Fruit fly (Drosophila melanogaster) whole organism, embryonic: ENCODE results near the gene vkg.

ENCODE experiments used
- CG10565 ChIP-seq: fragments of 200-800 bp; sonication (Bioruptor generic); optimal IDR thresholded peaks from 3 replicates; lab custom pipeline; 2016; ENCODE audit warnings: missing biosample characterization, mild to moderate bottlenecking, missing genetic modification characterization
- CG11093 ChIP-seq: fragments of 200-800 bp; sonication (Bioruptor generic); IDR thresholded peaks from 3 replicates; pipeline ENCODE4 v1.3.6; 2022; ENCODE audit warnings: missing biosample characterization, missing genetic modification characterization
- CG12744 ChIP-seq: fragments of 200-800 bp; sonication (Bioruptor generic); optimal IDR thresholded peaks from 2 replicates; lab custom pipeline; 2016; ENCODE audit warnings: missing biosample characterization, missing genetic modification characterization
- CG12769 ChIP-seq: fragments of 200-800 bp; sonication (Bioruptor generic); optimal IDR thresholded peaks from 2 replicates; lab custom pipeline; 2019; ENCODE audit warnings: missing biosample characterization, mild to moderate bottlenecking, missing genetic modification characterization, moderate library complexity
- CG13287 ChIP-seq: fragments of 200-800 bp; sonication (Bioruptor generic); IDR thresholded peaks from 2 replicates; pipeline ENCODE4 v1.3.6; 2022; ENCODE audit warnings: missing biosample characterization, missing genetic modification characterization; ENCODE audit not compliant: partially characterized antibody
- CG14860 ChIP-seq: fragments of 200-800 bp; sonication (Bioruptor generic); IDR thresholded peaks from 3 replicates; pipeline ENCODE4 v1.3.6; 2022; ENCODE audit warnings: missing biosample characterization, missing genetic modification characterization; ENCODE audit not compliant: partially characterized antibody
- CG16863 ChIP-seq: fragments of 200-800 bp; sonication (Bioruptor generic); optimal IDR thresholded peaks from 3 replicates; lab custom pipeline; 2016; ENCODE audit warnings: missing biosample characterization, missing genetic modification characterization
- CG2120 ChIP-seq: fragments of 200-800 bp; sonication (Bioruptor generic); optimal IDR thresholded peaks from 3 replicates; lab custom pipeline; 2016; ENCODE audit warnings: missing biosample characterization, missing genetic modification characterization
- CG2202 ChIP-seq: fragments of 200-800 bp; sonication (Bioruptor generic); optimal IDR thresholded peaks from 2 replicates; lab custom pipeline; 2018; ENCODE audit warnings: missing biosample characterization, mild to moderate bottlenecking, missing genetic modification characterization
- CG3281 ChIP-seq: fragments of 200-800 bp; sonication (Bioruptor generic); optimal IDR thresholded peaks from 3 replicates; lab custom pipeline; 2017; ENCODE audit warnings: missing biosample characterization, mild to moderate bottlenecking, missing genetic modification characterization
- CG4328 ChIP-seq: fragments of 200-800 bp; sonication (Bioruptor generic); optimal IDR thresholded peaks from 3 replicates; lab custom pipeline; 2017; ENCODE audit warnings: missing biosample characterization, missing genetic modification reagents, missing genetic modification characterization
- CG4404 ChIP-seq: fragments of 200-800 bp; sonication (Bioruptor generic); IDR thresholded peaks from 2 replicates; pipeline ENCODE4 v1.3.6; 2022; ENCODE audit warnings: missing biosample characterization, missing genetic modification characterization
- CG6765 ChIP-seq: fragments of 200-800 bp; sonication (Bioruptor generic); optimal IDR thresholded peaks from 3 replicates; lab custom pipeline; 2017; ENCODE audit warnings: missing biosample characterization, mild to moderate bottlenecking, missing genetic modification characterization
- CG7372 ChIP-seq: fragments of 200-800 bp; sonication (Bioruptor generic); IDR thresholded peaks from 2 replicates; pipeline ENCODE4 v1.3.6; 2022; ENCODE audit warnings: missing biosample characterization, missing genetic modification characterization
- CG8478 ChIP-seq: fragments of >200 bp; optimal IDR thresholded peaks from 2 replicates; lab custom pipeline; 2018
- CrebB ChIP-seq: fragments of 200-800 bp; sonication (Bioruptor generic); optimal IDR thresholded peaks from 3 replicates; lab custom pipeline; 2018; ENCODE audit warnings: missing biosample characterization, mild to moderate bottlenecking, missing genetic modification characterization
- Dbx ChIP-seq: fragments of 200-800 bp; sonication (Bioruptor generic); IDR thresholded peaks from 3 replicates; pipeline ENCODE4 v1.3.6; 2022; ENCODE audit warnings: missing biosample characterization, missing genetic modification characterization
- Deaf1 ChIP-seq: fragments of 200-800 bp; optimal IDR thresholded peaks from 3 replicates; lab custom pipeline; 2019; ENCODE audit warnings: missing biosample characterization, mild to moderate bottlenecking, missing genetic modification characterization, moderate library complexity
- Dip2 ChIP-seq: fragments of 200-800 bp; sonication (Bioruptor generic); IDR thresholded peaks from 2 replicates; pipeline ENCODE4 v1.3.6; 2022; ENCODE audit warnings: missing biosample characterization, missing genetic modification characterization
- E2f2 ChIP-seq: fragments of 200-800 bp; sonication (Bioruptor generic); IDR thresholded peaks from 2 replicates; pipeline ENCODE4 v1.3.6; 2022; ENCODE audit warnings: missing biosample characterization, missing genetic modification characterization
- H2.0 ChIP-seq: fragments of 200-800 bp; sonication (Bioruptor generic); IDR thresholded peaks from 2 replicates; pipeline ENCODE4 v1.3.6; 2022; ENCODE audit warnings: missing biosample characterization, missing genetic modification characterization
- HLH54F ChIP-seq: fragments of 200-800 bp; sonication (Bioruptor generic); optimal IDR thresholded peaks from 3 replicates; lab custom pipeline; 2016; ENCODE audit warnings: missing biosample characterization, missing genetic modification characterization
- MESR4 ChIP-seq: fragments of 200-800 bp; sonication (Bioruptor generic); optimal IDR thresholded peaks from 2 replicates; lab custom pipeline; 2018; ENCODE audit warnings: missing biosample characterization, mild to moderate bottlenecking, missing genetic modification characterization, moderate library complexity
- Mad ChIP-seq: fragments of 200-800 bp; sonication (Bioruptor generic); optimal IDR thresholded peaks from 2 replicates; lab custom pipeline; 2016; ENCODE audit warnings: missing biosample characterization, missing genetic modification characterization
- Mes4 ChIP-seq: fragments of 200-800 bp; sonication (Bioruptor generic); optimal IDR thresholded peaks from 2 replicates; lab custom pipeline; 2016; ENCODE audit warnings: missing biosample characterization, missing genetic modification characterization
- NFAT ChIP-seq: fragments of 200-800 bp; sonication (Bioruptor generic); IDR thresholded peaks from 2 replicates; pipeline ENCODE4 v1.3.6; 2022; ENCODE audit warnings: missing biosample characterization, missing genetic modification characterization
- Pdp1 ChIP-seq, 2 experiments: fragments of 200-800 bp; sonication (Bioruptor generic); optimal IDR thresholded peaks; 3 replicates each; lab custom pipeline; 2016; ENCODE audit warnings: missing biosample characterization in 2 of 2, missing genetic modification characterization in 2 of 2, mild to moderate bottlenecking in 1 of 2, moderate library complexity in 1 of 2
- Taf1 ChIP-seq: fragments of 200-800 bp; sonication (Bioruptor generic); IDR thresholded peaks from 2 replicates; pipeline ENCODE4 v1.3.6; 2022; ENCODE audit warnings: missing biosample characterization, missing genetic modification characterization
- YL-1 ChIP-seq: fragments of 200-800 bp; sonication (Bioruptor generic); optimal IDR thresholded peaks from 3 replicates; lab custom pipeline; 2017; ENCODE audit warnings: missing biosample characterization, mild to moderate bottlenecking, missing genetic modification characterization
- cg ChIP-seq: fragments of 200-800 bp; sonication (Bioruptor generic); optimal IDR thresholded peaks from 3 replicates; lab custom pipeline; 2019; ENCODE audit warnings: missing biosample characterization, mild to moderate bottlenecking, missing genetic modification characterization, moderate library complexity
- dmrt99B ChIP-seq: fragments of 200-800 bp; sonication (Bioruptor generic); optimal IDR thresholded peaks from 2 replicates; lab custom pipeline; 2018; ENCODE audit warnings: missing biosample characterization, mild to moderate bottlenecking, missing genetic modification characterization, moderate library complexity
- ems ChIP-seq: fragments of 200-800 bp; sonication (Bioruptor generic); optimal IDR thresholded peaks from 3 replicates; lab custom pipeline; 2016; ENCODE audit warnings: missing biosample characterization, missing genetic modification characterization
- fd64A ChIP-seq: fragments of 200-800 bp; sonication (Bioruptor generic); optimal IDR thresholded peaks from 3 replicates; lab custom pipeline; 2018; ENCODE audit warnings: missing biosample characterization, mild to moderate bottlenecking, missing genetic modification characterization
- ftz-f1 ChIP-seq: fragments of 200-800 bp; sonication (Bioruptor generic); optimal IDR thresholded peaks from 2 replicates; lab custom pipeline; 2016; ENCODE audit warnings: missing biosample characterization, missing genetic modification characterization
- gsb ChIP-seq: fragments of 200-800 bp; sonication (Bioruptor generic); IDR thresholded peaks from 2 replicates; pipeline ENCODE4 v1.3.6; 2022; ENCODE audit warnings: missing biosample characterization, missing genetic modification characterization
- hbn ChIP-seq: fragments of 200-800 bp; sonication (Bioruptor generic); IDR thresholded peaks from 2 replicates; pipeline ENCODE4 v1.3.6; 2022; ENCODE audit warnings: missing biosample characterization, missing genetic modification characterization; ENCODE audit not compliant: partially characterized antibody
- hth ChIP-seq: fragments of >200 bp; optimal IDR thresholded peaks from 2 replicates; lab custom pipeline; 2017; ENCODE audit warnings: inconsistent platforms
- inv ChIP-seq: fragments of 200-800 bp; sonication (Bioruptor generic); IDR thresholded peaks from 2 replicates; pipeline ENCODE4 v1.3.6; 2022; ENCODE audit warnings: missing biosample characterization, missing genetic modification characterization; ENCODE audit not compliant: partially characterized antibody
- lola ChIP-seq, 3 experiments: fragments of >200 bp in 2 of 3; fragments of 200-800 bp in 1 of 3; sonication (Bioruptor generic) in 1 of 3; optimal IDR thresholded peaks; 2 replicates each; lab custom pipeline; 2017 to 2019; ENCODE audit warnings: missing biosample characterization in 3 of 3, missing genetic modification characterization in 3 of 3, mild to moderate bottlenecking in 1 of 3, moderate library complexity in 1 of 3
- onecut ChIP-seq: fragments of 200-800 bp; sonication (Bioruptor generic); IDR thresholded peaks from 2 replicates; pipeline ENCODE4 v1.3.6; 2022; ENCODE audit warnings: missing biosample characterization, missing genetic modification characterization
- rib ChIP-seq: fragments of 200-800 bp; sonication (Bioruptor generic); IDR thresholded peaks from 2 replicates; pipeline ENCODE4 v1.3.6; 2022; ENCODE audit warnings: missing biosample characterization, missing genetic modification characterization
- sima ChIP-seq: fragments of 200-800 bp; sonication (Bioruptor generic); optimal IDR thresholded peaks from 2 replicates; lab custom pipeline; 2016; ENCODE audit warnings: missing biosample characterization, missing genetic modification characterization
- sisA ChIP-seq: fragments of 200-800 bp; sonication (Bioruptor generic); IDR thresholded peaks from 2 replicates; pipeline ENCODE4 v1.3.6; 2022; ENCODE audit warnings: missing biosample characterization, missing genetic modification characterization
- slbo ChIP-seq: fragments of 200-800 bp; sonication (Bioruptor generic); IDR thresholded peaks from 2 replicates; pipeline ENCODE4 v1.3.6; 2022; ENCODE audit warnings: missing biosample characterization, missing genetic modification characterization
- sqz ChIP-seq: fragments of 200-800 bp; sonication (Bioruptor generic); optimal IDR thresholded peaks from 3 replicates; lab custom pipeline; 2018; ENCODE audit warnings: missing biosample characterization, mild to moderate bottlenecking, missing genetic modification characterization
- tgo ChIP-seq: fragments of 200-800 bp; sonication (Bioruptor generic); IDR thresholded peaks from 3 replicates; pipeline ENCODE4 v1.3.6; 2022; ENCODE audit warnings: missing biosample characterization, missing genetic modification characterization
- trh ChIP-seq: fragments of 200-800 bp; sonication (Bioruptor generic); optimal IDR thresholded peaks from 2 replicates; lab custom pipeline; 2016; ENCODE audit warnings: missing biosample characterization, missing genetic modification characterization
- tup ChIP-seq: fragments of 200-800 bp; sonication (Bioruptor generic); optimal IDR thresholded peaks from 2 replicates; lab custom pipeline; 2016; ENCODE audit warnings: missing biosample characterization, mild to moderate bottlenecking, missing genetic modification characterization, moderate library complexity
- wek ChIP-seq: fragments of 200-800 bp; sonication (Bioruptor generic); optimal IDR thresholded peaks from 3 replicates; lab custom pipeline; 2018; ENCODE audit warnings: missing biosample characterization, mild to moderate bottlenecking, missing genetic modification characterization, moderate library complexity
- zen2 ChIP-seq: fragments of 200-800 bp; sonication (Bioruptor generic); IDR thresholded peaks from 3 replicates; pipeline ENCODE4 v1.3.6; 2022; ENCODE audit warnings: missing biosample characterization, missing genetic modification characterization; ENCODE audit not compliant: partially characterized antibody

Gene vkg

DNA sequence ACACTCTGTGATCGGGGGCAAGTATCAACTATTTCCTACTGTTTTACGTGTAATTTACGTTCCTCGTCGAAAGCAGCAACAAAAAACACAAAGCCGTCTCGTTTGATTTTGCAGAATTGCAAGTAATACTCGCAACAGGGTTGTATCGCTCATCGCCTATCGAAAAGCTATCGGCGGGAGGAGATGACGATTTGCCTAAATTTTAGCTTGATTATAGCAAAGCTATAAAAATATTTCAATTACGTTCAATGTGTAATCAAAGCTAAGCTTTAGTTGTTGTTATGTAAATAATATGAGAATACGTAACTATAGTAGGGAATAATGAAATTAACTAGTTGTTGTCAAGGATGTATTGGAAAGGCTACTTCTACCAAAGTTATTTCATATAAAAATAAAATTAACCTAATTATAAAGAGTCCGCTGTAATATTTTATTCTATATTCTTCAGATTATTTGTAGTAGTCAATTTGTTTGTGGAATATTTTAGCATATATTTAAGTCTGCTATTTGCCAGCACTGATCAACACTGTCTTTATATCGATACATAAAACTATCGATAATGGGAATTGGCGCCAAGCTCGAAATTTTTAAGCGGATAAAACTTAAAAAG is 31.8 kb upstream of the vkg start, which contains the start of gene Rpn11 (continued):
- TF ChIP-seq Dip2 (GFP tag; lab: Robert Waterston, UW), result no peak
- TF ChIP-seq CG4328 (GFP tag; lab: Kevin White, UChicago), result peak; percentile 60
- no peak for TF ChIP-seq CrebB (tag; lab: Kevin White, UChicago)
- no peak for TF ChIP-seq Taf1
- TF ChIP-seq wek (GFP tag; lab: Kevin White, UChicago), result no peak
- TF ChIP-seq ftz-f1 (GFP tag; lab: Kevin White, UChicago), result no peak
- TF ChIP-seq CG6765 (GFP tag; lab: Kevin White, UChicago), result no peak
- no peak for TF ChIP-seq CG8478 (lab: Kevin White, UChicago)
- TF ChIP-seq Dbx, result peak; percentile 24; the same call in 1 of the 3 replicates
- TF ChIP-seq dmrt99B (tag; lab: Kevin White, UChicago), result peak; percentile 68
- TF ChIP-seq hbn (GFP tag; lab: Robert Waterston, UW), result peak; percentile 35; the same call in 1 of the 2 replicates
- no peak for TF ChIP-seq Mad (GFP tag; lab: Kevin White, UChicago)
- no peak for TF ChIP-seq sima (GFP tag; lab: Kevin White, UChicago)
- 0 out of 3 replicates have a peak, but pooled peaks have one; percentile 32 for TF ChIP-seq CG14860 (GFP tag; lab: Robert Waterston, UW)
- no peak; the same call in 1 of the 2 replicates for TF ChIP-seq H2.0
- TF ChIP-seq E2f2 (GFP tag; lab: Robert Waterston, UW), result peak; percentile 85
- TF ChIP-seq CG7372, result no peak
- peak; percentile 47; the same call in 1 of the 2 replicates for TF ChIP-seq CG4404 (GFP tag; lab: Robert Waterston, UW)
- peak; percentile 12; the same call in 1 of the 2 replicates for TF ChIP-seq sisA (GFP tag; lab: Robert Waterston, UW)
- peak; percentile 13 for TF ChIP-seq ems (GFP tag; lab: Kevin White, UChicago)
- TF ChIP-seq CG12769, result peak; percentile 25
- peak; percentile 35 for TF ChIP-seq CG12744 (GFP tag; lab: Kevin White, UChicago)
- no peak for TF ChIP-seq onecut (GFP tag; lab: Robert Waterston, UW)
- no peak for TF ChIP-seq CG2202 (tag; lab: Kevin White, UChicago)
- TF ChIP-seq CG10565 (GFP tag; lab: Kevin White, UChicago), result no peak
- no peak for TF ChIP-seq gsb (GFP tag; lab: Robert Waterston, UW)
- TF ChIP-seq trh, result peak; percentile 36
- no peak for TF ChIP-seq CG11093
- TF ChIP-seq Pdp1 (GFP tag; optimal IDR thresholded peaks at IDR 0.05; lab: Kevin White, UChicago), result peak; percentile 56 to 63
- TF ChIP-seq zen2 (GFP tag; lab: Robert Waterston, UW), result no peak
- no peak for TF ChIP-seq hth (lab: Kevin White, UChicago)
- TF ChIP-seq Mes4, result no peak
- TF ChIP-seq cg (GFP tag; lab: Kevin White, UChicago), result no peak
- no peak for TF ChIP-seq sqz
- no peak for TF ChIP-seq CG16863 (GFP tag; lab: Kevin White, UChicago)
- no peak for TF ChIP-seq tup (GFP tag; lab: Kevin White, UChicago)
- TF ChIP-seq lola (GFP tag; optimal IDR thresholded peaks at IDR 0.05; lab: Kevin White, UChicago), result peak in 1 of 3 experiments; percentile 80
- TF ChIP-seq Deaf1 (tag; lab: Kevin White, UChicago), result peak; percentile 26
- TF ChIP-seq CG13287 (GFP tag; lab: Robert Waterston, UW), result peak; percentile 63
- TF ChIP-seq tgo (GFP tag; lab: Robert Waterston, UW), result no peak; the same call in 2 of the 3 replicates
- TF ChIP-seq HLH54F, result peak; percentile 32
- no peak for TF ChIP-seq fd64A (GFP tag; lab: Kevin White, UChicago)
- no peak for TF ChIP-seq inv (GFP tag; lab: Robert Waterston, UW)
- peak; percentile 62 for TF ChIP-seq slbo (GFP tag; lab: Robert Waterston, UW)
- TF ChIP-seq NFAT (GFP tag; lab: Robert Waterston, UW), result 0 out of 2 replicates have a peak, but pooled peaks have one; percentile 34
- peak; percentile 54 for TF ChIP-seq CG3281 (GFP tag; lab: Kevin White, UChicago)
- TF ChIP-seq CG2120 (GFP tag; lab: Kevin White, UChicago), result peak; percentile 68
- peak; percentile 87 for TF ChIP-seq MESR4 (GFP tag; lab: Kevin White, UChicago)
- peak; percentile 63 for TF ChIP-seq YL-1 (GFP tag; lab: Kevin White, UChicago)
- TF ChIP-seq rib, result no peak
